Fruit fly (Drosophila melanogaster) S2 (cell line): ENCODE results near the gene CG3213.

Experiments
- CG8478 ChIP-seq: fragments of >200 bp; optimal IDR thresholded peaks from 2 replicates; lab custom pipeline; 2018
- CTCF ChIP-seq, 2 experiments: fragments of >200 bp; optimal IDR thresholded peaks; 2 replicates each; lab custom pipeline; 2018

DNA sequence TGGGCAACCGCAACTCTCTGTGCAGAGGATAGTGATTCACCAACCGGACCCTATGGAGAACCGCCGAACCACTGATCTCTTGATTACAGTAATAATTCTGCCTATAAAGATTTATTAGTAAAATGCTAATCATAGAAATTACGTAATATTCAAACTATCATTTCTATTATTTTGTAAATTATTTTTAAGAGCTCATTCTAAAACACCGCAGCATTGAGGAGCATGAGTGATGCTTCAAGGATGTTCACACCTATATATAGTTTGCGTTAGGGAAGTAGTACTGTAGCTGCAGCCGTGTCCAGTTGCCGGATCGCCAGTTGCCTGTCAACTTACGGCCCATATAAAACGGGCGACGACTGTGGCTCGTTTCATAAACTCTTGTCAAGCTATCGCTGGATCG is 38.0 kb upstream of the CG3213 start:
- TF ChIP-seq CTCF (optimal IDR thresholded peaks at IDR 0.05; lab: Kevin White, UChicago) (no peak), CG8478 (no peak)
